Fruit fly (Drosophila melanogaster): ENCODE results near the gene Or19a.
"Not testable (repeated sequence)": the region's sequence is repeated elsewhere in the genome, so short reads cannot be mapped to it uniquely, and the experiment has no call there.

Or19a gene

dm6 chrX:20133432-20133831, 9.6 kb downstream of the Or19a start, which contains the start of gene CG15322:
Gene CG15322 (plus strand): TSS chrX:20133579.
- no peak for TF ChIP-seq CG17801 (GFP tag; optimal IDR thresholded peaks at IDR 0.05; ENCODE audit: partially characterized antibody)

DNA sequence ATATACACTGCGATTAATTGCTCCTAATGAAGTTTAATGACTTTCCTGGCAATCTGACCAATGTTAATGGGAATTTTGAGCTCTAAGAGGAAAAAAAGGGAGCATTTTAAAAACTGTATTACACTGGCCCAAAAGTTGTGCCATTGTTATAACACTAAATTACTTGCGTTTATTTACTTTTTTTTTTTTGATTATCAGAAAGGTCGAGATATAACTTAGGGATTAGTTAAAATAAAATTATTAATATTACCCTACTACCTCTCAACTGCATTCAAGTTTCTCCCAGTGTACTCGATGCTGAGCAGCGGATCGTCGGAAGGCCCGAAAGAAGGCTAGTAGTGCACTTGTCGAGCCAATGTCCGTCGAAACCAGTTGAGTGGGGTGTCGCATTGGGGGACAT, 12.5 kb downstream of the Or19a start:
- TF ChIP-seq CG17801 (GFP tag; optimal IDR thresholded peaks at IDR 0.05; ENCODE audit: partially characterized antibody): no peak

DNA sequence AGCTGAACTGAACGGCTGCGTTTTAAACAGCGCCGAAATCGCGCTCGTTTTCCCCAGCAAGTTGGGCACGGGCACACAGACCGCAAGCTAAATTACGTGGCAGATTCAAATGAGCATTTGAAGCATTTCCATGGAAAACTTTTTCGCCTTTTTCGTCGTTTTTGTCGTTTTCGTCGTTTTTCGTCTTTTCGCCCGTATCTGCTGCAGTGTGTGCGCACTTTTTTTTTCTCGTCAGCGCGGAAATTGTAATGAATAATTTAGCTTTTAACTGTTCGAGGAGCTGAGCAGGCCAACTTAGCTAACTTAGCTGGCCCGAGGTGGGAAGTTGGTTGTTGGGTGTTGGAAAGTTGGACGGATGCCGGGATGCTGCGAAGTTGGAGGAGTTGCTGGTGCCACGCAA, 13.4 kb downstream of the Or19a start:
- TF ChIP-seq CG17801 (GFP tag; optimal IDR thresholded peaks at IDR 0.05; ENCODE audit: partially characterized antibody): no peak

- TF ChIP-seq CG17801 (GFP tag; optimal IDR thresholded peaks at IDR 0.05; ENCODE audit: partially characterized antibody): no peak
Measured at dm6 chrX:20122153-20122552, 20.8 kb downstream of the Or19a start, which contains the start of gene CG34331. Gene CG34331 (plus strand): TSS chrX:20122453.

dm6 chrX:20110475-20110874, 32.5 kb downstream of the Or19a start, which contains the start of gene karr:
Gene karr (minus strand): TSS chrX:20110575.
- TF ChIP-seq CG17801 (GFP tag; optimal IDR thresholded peaks at IDR 0.05; ENCODE audit: partially characterized antibody): no peak

- no peak for TF ChIP-seq CG17801 (GFP tag; optimal IDR thresholded peaks at IDR 0.05; ENCODE audit: partially characterized antibody)
Measured at dm6 chrX:20104987-20105386, 38.0 kb downstream of the Or19a start.

DNA sequence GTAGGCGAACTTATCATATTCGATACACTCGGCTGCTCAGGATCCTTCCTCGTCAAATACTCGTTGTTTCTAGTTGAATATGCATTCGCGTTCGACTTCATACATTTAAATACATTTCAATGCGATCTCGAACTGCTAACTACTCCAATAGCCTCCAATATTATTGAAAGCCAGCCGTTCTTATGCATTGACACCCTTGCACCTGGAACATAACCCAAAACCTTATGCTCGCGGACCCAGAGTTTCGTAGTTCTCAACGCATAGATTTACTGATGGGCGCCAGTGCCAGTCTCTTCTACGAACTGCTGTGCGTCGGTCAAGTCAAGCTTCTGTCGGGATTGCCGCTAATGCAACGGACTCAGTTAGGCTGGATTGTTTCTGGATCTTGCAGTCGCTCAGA, 46.6 kb downstream of the Or19a start, which contains the start of gene CG42581:
TSS of gene CG42581 (minus strand) at position 101 of the 400 bp plus-strand sequence.
- TF ChIP-seq CG17801 (GFP tag; optimal IDR thresholded peaks at IDR 0.05; ENCODE audit: partially characterized antibody): not testable (repeated sequence)

- not testable (repeated sequence) for TF ChIP-seq CG17801 (GFP tag; optimal IDR thresholded peaks at IDR 0.05; ENCODE audit: partially characterized antibody)
Measured at dm6 chrX:20094098-20094497, 48.9 kb downstream of the Or19a start, which contains the start of gene Or19b. Gene Or19b (plus strand): TSS chrX:20094398.

DNA sequence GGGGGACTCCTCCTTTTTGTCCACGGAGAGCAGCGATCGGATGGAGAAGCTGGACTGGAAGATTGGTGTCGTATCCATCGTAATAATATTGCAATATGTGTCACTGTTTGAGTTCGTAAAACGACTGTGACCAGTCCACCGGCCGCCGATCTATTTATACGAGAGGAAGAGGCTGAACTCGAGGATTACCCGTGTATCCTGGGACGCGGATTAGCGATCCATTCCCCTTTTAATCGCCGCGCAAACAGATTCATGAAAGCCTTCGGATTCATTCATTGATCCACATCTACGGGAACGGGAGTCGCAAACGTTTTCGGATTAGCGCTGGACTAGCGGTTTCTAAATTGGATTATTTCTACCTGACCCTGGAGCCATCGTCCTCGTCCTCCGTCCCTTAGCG, 50.7 kb downstream of the Or19a start, which contains the start of gene fd19B:
TSS of gene fd19B (minus strand) at position 101 of the 400 bp plus-strand sequence.
- no peak for TF ChIP-seq CG17801 (GFP tag; optimal IDR thresholded peaks at IDR 0.05; ENCODE audit: partially characterized antibody)
